ENCODE assay signal across 1 fruit fly cellular context in the genomic region with DNA sequence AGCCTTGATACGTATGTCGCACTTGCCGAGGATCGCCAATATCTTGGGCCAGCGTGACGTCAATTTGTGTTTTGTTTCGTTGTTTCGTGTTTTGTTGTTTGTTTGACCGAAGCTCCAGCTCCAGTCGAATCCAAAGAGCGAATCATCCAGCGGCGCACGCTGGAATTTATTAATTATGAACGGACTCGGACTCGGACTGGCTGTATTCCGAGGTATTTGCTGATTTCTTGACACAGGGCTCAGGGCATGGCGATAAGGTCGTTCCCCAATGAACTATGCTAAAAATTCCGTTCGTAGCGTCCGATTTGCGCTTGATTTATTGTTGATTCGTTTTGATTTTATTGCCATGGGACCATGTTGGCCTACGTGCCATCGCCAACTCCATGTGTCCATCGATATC.
TF ChIP-seq lines count a peak whose summit lies in the region.

No protein-coding gene starts in this region.

TF ChIP-seq in whole organism, embryonic, 481 proteins besides CTCF, POLR2A, EP300 and RAD21 (continued from another document):
- TF ChIP-seq CG14050 (GFP tag; IDR thresholded peaks at IDR 0.05; lab: Robert Waterston, UW): no peak
- TF ChIP-seq unpg (GFP tag; optimal IDR thresholded peaks at IDR 0.05; lab: Kevin White, UChicago): no peak
- no peak for TF ChIP-seq lola (GFP tag; optimal IDR thresholded peaks at IDR 0.05; lab: Kevin White, UChicago)
- no peak for TF ChIP-seq Ptx1 (GFP tag; IDR thresholded peaks at IDR 0.05; lab: Robert Waterston, UW)
- TF ChIP-seq ken (GFP tag; IDR thresholded peaks at IDR 0.05; lab: Robert Waterston, UW): no peak
- TF ChIP-seq CG6175 (GFP tag; IDR thresholded peaks at IDR 0.05; lab: Robert Waterston, UW): no peak
- TF ChIP-seq sd (tag; optimal IDR thresholded peaks at IDR 0.05; lab: Kevin White, UChicago): peak; percentile 95
- no peak for TF ChIP-seq HLHmδ (GFP tag; optimal IDR thresholded peaks at IDR 0.05; lab: Kevin White, UChicago)
- peak; percentile 22 for TF ChIP-seq CG10543 (GFP tag; optimal IDR thresholded peaks at IDR 0.05; lab: Kevin White, UChicago)
- TF ChIP-seq CG3407 (GFP tag; optimal IDR thresholded peaks at IDR 0.05; lab: Kevin White, UChicago): no peak
- no peak for TF ChIP-seq CG18262 (tag; optimal IDR thresholded peaks at IDR 0.05; lab: Kevin White, UChicago)
- TF ChIP-seq Doc2 (GFP tag; IDR thresholded peaks at IDR 0.05; lab: Robert Waterston, UW): no peak
- peak; percentile 58 for TF ChIP-seq CG12769 (tag; optimal IDR thresholded peaks at IDR 0.05; lab: Kevin White, UChicago)
